Fruit fly (Drosophila melanogaster) whole organism, pupa: Measurements from ENCODE around the gene Mks1.
A peak's percentile ranks its signal among the peaks of the same experiment; 100 is the strongest.

Experiments used
- CG10348 ChIP-seq: fragments of 200-800 bp; sonication (Bioruptor generic); IDR thresholded peaks from 2 replicates; pipeline ENCODE4 v1.3.6; 2022; ENCODE audit warnings: missing biosample characterization, missing genetic modification characterization
- CG12605 ChIP-seq: fragments of 200-800 bp; sonication (Bioruptor generic); IDR thresholded peaks from 2 replicates; pipeline ENCODE4 v1.3.6; 2022; ENCODE audit warnings: missing biosample characterization, missing genetic modification characterization
- CG13204 ChIP-seq: fragments of 200-800 bp; sonication (Bioruptor generic); optimal IDR thresholded peaks from 2 replicates; lab custom pipeline; 2018; ENCODE audit warnings: missing biosample characterization, mild to moderate bottlenecking, missing genetic modification characterization, moderate library complexity
- CG14655 ChIP-seq: fragments of 200-800 bp; sonication (Bioruptor generic); optimal IDR thresholded peaks from 3 replicates; lab custom pipeline; 2017; ENCODE audit warnings: mild to moderate bottlenecking, missing biosample characterization, missing genetic modification reagents, missing genetic modification characterization
- CG15710 ChIP-seq: fragments of 200-800 bp; sonication (Bioruptor generic); optimal IDR thresholded peaks from 2 replicates; lab custom pipeline; 2018; ENCODE audit warnings: missing biosample characterization, mild to moderate bottlenecking, missing genetic modification characterization, moderate library complexity
- CG17806 ChIP-seq: fragments of 200-800 bp; sonication (Bioruptor generic); optimal IDR thresholded peaks from 2 replicates; lab custom pipeline; 2018; ENCODE audit warnings: missing biosample characterization, mild to moderate bottlenecking, missing genetic modification characterization, moderate library complexity
- CG32121 ChIP-seq: fragments of 200-800 bp; sonication (Bioruptor generic); IDR thresholded peaks from 2 replicates; pipeline ENCODE4 v1.3.6; 2022; ENCODE audit warnings: missing biosample characterization, missing genetic modification characterization
- CG34367 ChIP-seq: fragments of 200-800 bp; sonication (Bioruptor generic); optimal IDR thresholded peaks from 2 replicates; lab custom pipeline; 2018; ENCODE audit warnings: missing biosample characterization, mild to moderate bottlenecking, missing genetic modification characterization
- CG4496 ChIP-seq: fragments of 200-800 bp; sonication (Bioruptor generic); IDR thresholded peaks from 3 replicates; pipeline ENCODE4 v1.3.6; 2022; ENCODE audit warnings: missing biosample characterization, missing genetic modification characterization
- CG8159 ChIP-seq: fragments of 200-800 bp; sonication (Bioruptor generic); optimal IDR thresholded peaks from 3 replicates; lab custom pipeline; 2018; ENCODE audit warnings: missing biosample characterization, mild to moderate bottlenecking, missing genetic modification characterization, moderate library complexity
- CG8301 ChIP-seq: fragments of 200-800 bp; sonication (Bioruptor generic); optimal IDR thresholded peaks from 2 replicates; lab custom pipeline; 2018; ENCODE audit warnings: missing biosample characterization, mild to moderate bottlenecking, missing genetic modification characterization
- CG9948 ChIP-seq: fragments of 200-800 bp; sonication (Bioruptor generic); optimal IDR thresholded peaks from 2 replicates; lab custom pipeline; 2018; ENCODE audit warnings: missing biosample characterization, mild to moderate bottlenecking, missing genetic modification characterization, moderate library complexity
- D1 ChIP-seq: fragments of 200-800 bp; sonication (Bioruptor generic); optimal IDR thresholded peaks from 2 replicates; lab custom pipeline; 2018; ENCODE audit warnings: missing biosample characterization, mild to moderate bottlenecking, missing genetic modification characterization, moderate library complexity
- EcR ChIP-seq: fragments of 200-800 bp; sonication (Bioruptor generic); optimal IDR thresholded peaks from 3 replicates; lab custom pipeline; 2019; ENCODE audit warnings: missing biosample characterization, missing genetic modification characterization, mild to moderate bottlenecking, moderate library complexity, missing genetic modification reagents
- Ets98B ChIP-seq: fragments of 200-800 bp; sonication (Bioruptor generic); IDR thresholded peaks from 2 replicates; pipeline ENCODE4 v1.3.6; 2022; ENCODE audit warnings: missing biosample characterization, missing genetic modification characterization
- Pif1A ChIP-seq: fragments of 200-800 bp; sonication (Bioruptor generic); optimal IDR thresholded peaks from 3 replicates; lab custom pipeline; 2016; ENCODE audit warnings: missing biosample characterization, missing genetic modification characterization
- Pif1B ChIP-seq: fragments of 200-800 bp; sonication (Bioruptor generic); optimal IDR thresholded peaks from 3 replicates; lab custom pipeline; 2016; ENCODE audit warnings: missing biosample characterization, missing genetic modification characterization
- Snoo ChIP-seq: fragments of 200-800 bp; sonication (Bioruptor generic); optimal IDR thresholded peaks from 3 replicates; lab custom pipeline; 2017; ENCODE audit warnings: missing biosample characterization, mild to moderate bottlenecking, missing genetic modification characterization, inconsistent platforms
- fd96Ca ChIP-seq: fragments of 200-800 bp; sonication (Bioruptor generic); IDR thresholded peaks from 3 replicates; pipeline ENCODE4 v1.3.6; 2022; ENCODE audit warnings: missing biosample characterization, missing genetic modification characterization
- gl ChIP-seq: fragments of 200-800 bp; sonication (Bioruptor generic); optimal IDR thresholded peaks from 2 replicates; lab custom pipeline; 2018; ENCODE audit warnings: missing biosample characterization, mild to moderate bottlenecking, missing genetic modification characterization
- rn ChIP-seq: fragments of 200-800 bp; sonication (Bioruptor generic); IDR thresholded peaks from 2 replicates; pipeline ENCODE4 v1.3.6; 2022; ENCODE audit warnings: missing biosample characterization, missing genetic modification characterization

The Mks1 gene

dm6 chrX:12465316-12465715 is 31.1 kb downstream of the Mks1 start:
- TF ChIP-seq CG32121 (GFP tag; lab: Robert Waterston, UW) = no peak
- no peak for TF ChIP-seq CG13204
- TF ChIP-seq D1 (tag; lab: Kevin White, UChicago) = no peak
- TF ChIP-seq Pif1A (GFP tag; lab: Kevin White, UChicago) = no peak

- TF ChIP-seq Pif1A (GFP tag; lab: Kevin White, UChicago) (no peak), EcR (GFP tag; lab: Kevin White, UChicago) (peak; percentile 54)
- TF ChIP-seq, all 21 proteins: peak for 1
Measured at dm6 chrX:12463560-12463959, 32.8 kb downstream of the Mks1 start.

- TF ChIP-seq CG9948 (tag; lab: Kevin White, UChicago) = peak; percentile 3
- no peak for TF ChIP-seq CG8159 (tag; lab: Kevin White, UChicago)
- no peak for TF ChIP-seq gl (tag; lab: Kevin White, UChicago)
- TF ChIP-seq Pif1A (GFP tag; lab: Kevin White, UChicago) = peak; percentile 17
- peak; percentile 17; the same call in 1 of the 2 replicates for TF ChIP-seq Ets98B (GFP tag; lab: Robert Waterston, UW)
- no peak for TF ChIP-seq CG15710 (tag; lab: Kevin White, UChicago)
- peak; percentile 72 for TF ChIP-seq CG4496
- no peak for TF ChIP-seq CG13204
- no peak for TF ChIP-seq rn (GFP tag; lab: Robert Waterston, UW)
- TF ChIP-seq CG14655 (GFP tag; lab: Kevin White, UChicago) = peak; percentile 19
Measured at dm6 chrX:12462936-12463558, 33.4 kb downstream of the Mks1 start, which contains the start of the genes Rab40 and CG42258. Rab40 (minus strand) TSS chrX:12463112. CG42258 (plus strand) TSS chrX:12463528.

- TF ChIP-seq CG4496 (no peak), CG8159 (tag; lab: Kevin White, UChicago) (no peak), Snoo (no peak), fd96Ca (GFP tag; lab: Robert Waterston, UW) (no peak), CG14655 (GFP tag; lab: Kevin White, UChicago) (no peak), D1 (tag; lab: Kevin White, UChicago) (peak; percentile 6)
- TF ChIP-seq, all 21 proteins: peak for 1
Measured at dm6 chrX:12462216-12462615, 34.2 kb downstream of the Mks1 start.

dm6 chrX:12457713-12458233 is 38.6 kb downstream of the Mks1 start, which contains the start of gene CG15731:
CG15731 (minus strand) TSS chrX:12457763.
- TF ChIP-seq CG15710 (tag; lab: Kevin White, UChicago) (no peak), Snoo (no peak), Pif1A (GFP tag; lab: Kevin White, UChicago) (no peak), Pif1B (GFP tag; lab: Kevin White, UChicago) (no peak), D1 (tag; lab: Kevin White, UChicago) (no peak)

dm6 chrX:12455891-12456290 is 40.5 kb downstream of the Mks1 start:
- no peak for TF ChIP-seq CG13204
- TF ChIP-seq fd96Ca (GFP tag; lab: Robert Waterston, UW) = no peak
- TF ChIP-seq CG10348 = no peak
- TF ChIP-seq Snoo = no peak
- TF ChIP-seq CG15710 (tag; lab: Kevin White, UChicago) = no peak
- TF ChIP-seq gl (tag; lab: Kevin White, UChicago) = no peak
- no peak for TF ChIP-seq CG17806
- TF ChIP-seq CG34367 = no peak
- no peak for TF ChIP-seq CG12605 (GFP tag; lab: Robert Waterston, UW)
- no peak for TF ChIP-seq EcR (GFP tag; lab: Kevin White, UChicago)
- TF ChIP-seq CG8301 (tag; lab: Kevin White, UChicago) = no peak
- no peak for TF ChIP-seq D1 (tag; lab: Kevin White, UChicago)
- TF ChIP-seq CG8159 (tag; lab: Kevin White, UChicago) = no peak
- no peak for TF ChIP-seq CG9948 (tag; lab: Kevin White, UChicago)
- TF ChIP-seq CG4496 = no peak
- no peak for TF ChIP-seq CG14655 (GFP tag; lab: Kevin White, UChicago)
- TF ChIP-seq Ets98B (GFP tag; lab: Robert Waterston, UW) = no peak
- no peak for TF ChIP-seq CG32121 (GFP tag; lab: Robert Waterston, UW)
- TF ChIP-seq rn (GFP tag; lab: Robert Waterston, UW) = no peak
- TF ChIP-seq Pif1A (GFP tag; lab: Kevin White, UChicago) = no peak
- TF ChIP-seq, all 21 proteins: peak for 0

- no peak for TF ChIP-seq CG4496
- TF ChIP-seq Pif1A (GFP tag; lab: Kevin White, UChicago) = peak; percentile 40
- peak; percentile 26 for TF ChIP-seq CG8301 (tag; lab: Kevin White, UChicago)
- TF ChIP-seq CG32121 (GFP tag; lab: Robert Waterston, UW) = peak; percentile 63
- TF ChIP-seq CG12605 (GFP tag; lab: Robert Waterston, UW) = no peak
Measured at dm6 chrX:12454358-12454757, 42.0 kb downstream of the Mks1 start, which contains the start of gene CG15927. CG15927 (plus strand) TSS chrX:12454729.
